Worm (Caenorhabditis elegans) whole organism, L2 larva: ENCODE measurements around the gene C50B8.5.

ENCODE experiments used
- Y55F3AM.14 ChIP-seq: fragments of 200-800 bp; sonication (Bioruptor generic); optimal IDR thresholded peaks from 2 replicates; lab custom pipeline; 2018; ENCODE audit warnings: mild to moderate bottlenecking, missing genetic modification characterization, missing compliant biosample characterization
- aly-2 ChIP-seq: fragments of 150-350 bp; optimal IDR thresholded peaks from 2 replicates; lab custom pipeline; 2014; ENCODE audit warnings: missing biosample characterization, missing genetic modification characterization
- crh-2 ChIP-seq: sonication (generic microtip); optimal IDR thresholded peaks from 2 replicates; lab custom pipeline; 2017; ENCODE audit warnings: missing biosample characterization, missing genetic modification characterization
- egl-27 ChIP-seq: sonication (generic microtip); optimal IDR thresholded peaks from 3 replicates; lab custom pipeline; 2017; ENCODE audit warnings: missing biosample characterization, missing genetic modification reagents, missing genetic modification characterization
- nhr-237 ChIP-seq: fragments of 150-350 bp; optimal IDR thresholded peaks from 2 replicates; lab custom pipeline; 2014; ENCODE audit warnings: missing biosample characterization, missing genetic modification characterization
- nhr-77 ChIP-seq: fragments of 150-350 bp; optimal IDR thresholded peaks from 2 replicates; lab custom pipeline; 2014; ENCODE audit warnings: missing biosample characterization, missing genetic modification characterization

DNA sequence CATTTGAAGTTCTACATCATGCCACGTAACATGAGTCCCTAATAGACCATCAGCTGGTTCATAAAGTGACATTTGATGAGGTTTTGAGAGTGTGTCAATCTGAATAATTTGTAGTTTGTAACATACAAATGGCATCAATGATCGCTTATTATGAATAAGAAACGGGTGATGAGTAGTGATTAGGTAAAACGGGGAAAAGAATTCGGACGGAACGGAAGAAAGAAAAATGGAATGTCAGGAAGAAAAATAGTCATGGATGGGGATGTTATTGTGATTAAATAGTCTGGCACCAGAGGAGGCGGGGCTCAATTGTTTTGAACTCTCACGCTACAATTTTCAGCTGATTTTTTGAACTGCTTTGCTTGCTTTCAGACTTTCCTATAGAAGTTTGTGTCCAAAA, 53.4 kb downstream of the C50B8.5 start, which contains the start of gene H37A05.2:
- TF ChIP-seq egl-27 (tag; lab: Kevin White, UChicago) (no peak), nhr-77 (no peak), Y55F3AM.14 (GFP tag; lab: Kevin White, UChicago) (no peak), crh-2 (tag; lab: Kevin White, UChicago) (no peak), aly-2 (tag; lab: Kevin White, UChicago) (no peak), nhr-237 (tag; lab: Kevin White, UChicago) (no peak)
